Fruit fly (Drosophila melanogaster): ENCODE results near the gene CG3552.

CG3552 gene

dm6 chr3L:9508653-9509036 is 52.5 kb downstream of the CG3552 start (continued):
- peak; percentile 49 for TF ChIP-seq CG10209 (GFP tag; optimal IDR thresholded peaks at IDR 0.05)
- TF ChIP-seq pb (GFP tag; optimal IDR thresholded peaks at IDR 0.05), result no peak
- TF ChIP-seq CG13296 (GFP tag; optimal IDR thresholded peaks at IDR 0.05), result peak; percentile 51
- TF ChIP-seq CG31388 (GFP tag; optimal IDR thresholded peaks at IDR 0.05), result no peak
- no peak for TF ChIP-seq CG4404 (GFP tag; IDR thresholded peaks at IDR 0.05)
- no peak for TF ChIP-seq Hey (tag; optimal IDR thresholded peaks at IDR 0.05)
- TF ChIP-seq NK7.1 (GFP tag; optimal IDR thresholded peaks at IDR 0.05), result no peak
- no peak for TF ChIP-seq C15 (GFP tag; IDR thresholded peaks at IDR 0.05)
- TF ChIP-seq sug (tag; optimal IDR thresholded peaks at IDR 0.05), result no peak
- peak; percentile 57; the same call in 1 of the 2 replicates for TF ChIP-seq ttk (GFP tag; IDR thresholded peaks at IDR 0.05)
- peak; percentile 68 for TF ChIP-seq CG2875 (GFP tag; optimal IDR thresholded peaks at IDR 0.05)
- TF ChIP-seq CG16815 (GFP tag; optimal IDR thresholded peaks at IDR 0.05), result peak; percentile 30
- no peak for TF ChIP-seq ken (GFP tag; IDR thresholded peaks at IDR 0.05)
- TF ChIP-seq CG6689 (GFP tag; IDR thresholded peaks at IDR 0.05), result peak; percentile 51
- TF ChIP-seq az2 (GFP tag; optimal IDR thresholded peaks at IDR 0.05), result peak; percentile 12
- TF ChIP-seq D19A (tag; optimal IDR thresholded peaks at IDR 0.05), result peak; percentile 80
- no peak for TF ChIP-seq Dad (GFP tag; optimal IDR thresholded peaks at IDR 0.05)
- TF ChIP-seq Antp (GFP tag; optimal IDR thresholded peaks at IDR 0.05), result no peak
- TF ChIP-seq CG6654 (GFP tag; optimal IDR thresholded peaks at IDR 0.05), result no peak
- TF ChIP-seq trem (tag; optimal IDR thresholded peaks at IDR 0.05), result peak; percentile 59
- TF ChIP-seq CG1647 (GFP tag; optimal IDR thresholded peaks at IDR 0.05), result no peak
- TF ChIP-seq al (GFP tag; IDR thresholded peaks at IDR 0.05), result no peak
- TF ChIP-seq CG12299 (tag; optimal IDR thresholded peaks at IDR 0.05), result peak; percentile 14
- TF ChIP-seq Bgb (GFP tag; IDR thresholded peaks at IDR 0.05; ENCODE audit: partially characterized antibody), result no peak
- no peak for TF ChIP-seq Dip3 (GFP tag; optimal IDR thresholded peaks at IDR 0.05)
- TF ChIP-seq Mrtf (GFP tag; IDR thresholded peaks at IDR 0.05), result no peak
- no peak for TF ChIP-seq wor (GFP tag; IDR thresholded peaks at IDR 0.05)
- TF ChIP-seq insv (GFP tag; optimal IDR thresholded peaks at IDR 0.05), result no peak
- no peak for TF ChIP-seq CG17612 (GFP tag; IDR thresholded peaks at IDR 0.05)
- TF ChIP-seq CG8924 (tag; optimal IDR thresholded peaks at IDR 0.05), result peak; percentile 68
- no peak for TF ChIP-seq her (GFP tag; optimal IDR thresholded peaks at IDR 0.05)
- no peak for TF ChIP-seq ap (GFP tag; IDR thresholded peaks at IDR 0.05)
- TF ChIP-seq D (optimal IDR thresholded peaks at IDR 0.05), result no peak
- peak; percentile 53 for TF ChIP-seq D (GFP tag; optimal IDR thresholded peaks at IDR 0.05)
- no peak for TF ChIP-seq CG7987 (GFP tag; optimal IDR thresholded peaks at IDR 0.05)
- TF ChIP-seq wdn (GFP tag; IDR thresholded peaks at IDR 0.05), result peak; percentile 40; the same call in 1 of the 2 replicates
- TF ChIP-seq CG9727 (GFP tag; optimal IDR thresholded peaks at IDR 0.05), result peak; percentile 63
- TF ChIP-seq CG7357 (GFP tag; IDR thresholded peaks at IDR 0.05), result no peak; the same call in 2 of the 3 replicates
- peak in 1 of 2 experiments; percentile 6 for TF ChIP-seq crp (GFP tag; optimal IDR thresholded peaks at IDR 0.05)
- no peak for TF ChIP-seq CG12155 (GFP tag; optimal IDR thresholded peaks at IDR 0.05)
- no peak for TF ChIP-seq CG12744 (GFP tag; optimal IDR thresholded peaks at IDR 0.05)
- TF ChIP-seq CG3163 (GFP tag; optimal IDR thresholded peaks at IDR 0.05), result no peak
- TF ChIP-seq CG12942 (GFP tag; optimal IDR thresholded peaks at IDR 0.05), result no peak
- TF ChIP-seq CG3726 (GFP tag; IDR thresholded peaks at IDR 0.05), result no peak
- peak; percentile 80 for TF ChIP-seq phol (tag; optimal IDR thresholded peaks at IDR 0.05)
- no peak for TF ChIP-seq CG14860 (GFP tag; IDR thresholded peaks at IDR 0.05; ENCODE audit: partially characterized antibody)
- TF ChIP-seq Deaf1 (tag; optimal IDR thresholded peaks at IDR 0.05), result peak; percentile 14
- no peak for TF ChIP-seq Atf3 (GFP tag; optimal IDR thresholded peaks at IDR 0.05)
- TF ChIP-seq chn (GFP tag; optimal IDR thresholded peaks at IDR 0.05), result no peak
- no peak for TF ChIP-seq BEAF-32 (GFP tag; optimal IDR thresholded peaks at IDR 0.05)
- no peak for TF ChIP-seq Sry-β (GFP tag; optimal IDR thresholded peaks at IDR 0.05)
- no peak for TF ChIP-seq zf30C (GFP tag; optimal IDR thresholded peaks at IDR 0.05)
- no peak for TF ChIP-seq Atf-2 (GFP tag; optimal IDR thresholded peaks at IDR 0.05)

Measured in whole organism, embryonic.